Fruit fly (Drosophila melanogaster): Measurements from ENCODE around the gene Bka.
A peak's percentile ranks its signal among the peaks of the same experiment; 100 is the strongest.

Bka gene

DNA sequence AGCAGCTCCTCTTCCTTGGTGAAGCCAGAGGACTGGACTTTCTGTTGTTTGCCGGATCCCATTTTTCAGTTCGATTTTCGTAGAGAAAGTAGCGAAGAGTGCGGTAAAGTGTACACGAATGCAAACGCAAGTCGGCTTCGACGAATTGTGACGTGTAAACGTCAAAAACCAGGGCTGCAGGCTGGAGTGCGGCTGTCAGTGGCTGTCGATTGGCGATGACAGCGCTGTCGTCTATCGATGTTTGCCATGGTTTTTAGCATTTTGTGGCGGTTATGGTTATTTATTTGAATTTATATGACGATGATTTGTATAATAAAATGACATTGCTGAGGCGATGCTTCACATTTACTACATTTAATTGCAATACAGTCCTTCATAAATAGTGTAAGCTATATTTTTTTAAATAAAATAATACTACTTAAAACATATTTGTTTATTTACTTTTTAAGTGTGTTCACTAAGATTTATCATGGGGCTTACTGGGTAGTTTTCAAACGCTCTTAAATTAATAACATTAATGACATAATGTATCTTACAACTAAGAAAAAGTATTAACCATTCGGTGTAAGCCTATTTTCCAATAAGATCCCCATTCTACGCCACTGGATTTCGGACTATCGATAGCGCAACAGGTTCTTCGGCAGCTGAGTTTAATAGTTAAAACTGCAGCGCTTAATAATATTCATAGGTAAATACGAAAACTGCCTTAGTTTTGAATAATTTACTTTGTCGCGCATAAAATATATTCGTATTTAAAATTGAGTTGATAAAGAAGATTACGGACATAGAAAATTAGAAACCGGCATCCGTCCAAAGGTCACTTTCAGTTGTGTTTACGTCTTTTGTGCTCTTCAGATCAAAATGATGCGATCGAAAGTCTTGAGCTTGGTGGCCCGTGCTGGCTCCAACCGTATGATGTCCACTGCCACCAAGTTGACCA lies 23.2 kb downstream of the Bka start, which contains the start of the genes CG5885 and CG4598 (continued):
- TF ChIP-seq HmgZ (tag; optimal IDR thresholded peaks at IDR 0.05) (peak; percentile 55), CG42726 (GFP tag; IDR thresholded peaks at IDR 0.05; ENCODE audit: partially characterized antibody) (peak; percentile 76), CG11398 (GFP tag; optimal IDR thresholded peaks at IDR 0.05) (no peak), CG17361 (GFP tag; IDR thresholded peaks at IDR 0.05) (peak; percentile 77), CG17912 (GFP tag; optimal IDR thresholded peaks at IDR 0.05) (peak; percentile 46), CG17186 (GFP tag; optimal IDR thresholded peaks at IDR 0.05) (peak; percentile 71), Dad (GFP tag; optimal IDR thresholded peaks at IDR 0.05) (no peak), Six4 (GFP tag; optimal IDR thresholded peaks at IDR 0.05) (no peak), CG10543 (GFP tag; optimal IDR thresholded peaks at IDR 0.05) (peak; percentile 73), CG34224 (GFP tag; IDR thresholded peaks at IDR 0.05; ENCODE audit: partially characterized antibody) (peak; percentile 72; the same call in 2 of the 3 replicates), CG7786 (GFP tag; optimal IDR thresholded peaks at IDR 0.05) (peak; percentile 41), PHDP (tag; optimal IDR thresholded peaks at IDR 0.05) (peak; percentile 65), CG4820 (GFP tag; optimal IDR thresholded peaks at IDR 0.05) (peak; percentile 84), Poxn (GFP tag; IDR thresholded peaks at IDR 0.05) (no peak), CG6791 (GFP tag; IDR thresholded peaks at IDR 0.05; ENCODE audit: partially characterized antibody) (peak; percentile 78), CG7987 (GFP tag; optimal IDR thresholded peaks at IDR 0.05) (no peak), mam (GFP tag; optimal IDR thresholded peaks at IDR 0.05) (peak; percentile 71), CG10959 (GFP tag; IDR thresholded peaks at IDR 0.05) (peak; percentile 52), sob (GFP tag; IDR thresholded peaks at IDR 0.05) (peak; percentile 47; the same call in 1 of the 2 replicates), caup (GFP tag; optimal IDR thresholded peaks at IDR 0.05; ENCODE audit: severe bottlenecking) (peak; percentile 59), Lpt (GFP tag; optimal IDR thresholded peaks at IDR 0.05) (no peak), CG10209 (GFP tag; optimal IDR thresholded peaks at IDR 0.05) (peak; percentile 66), knrl (GFP tag; IDR thresholded peaks at IDR 0.05; ENCODE audit: partially characterized antibody) (peak; percentile 82), lov (optimal IDR thresholded peaks at IDR 0.05) (no peak), lov (GFP tag; IDR thresholded peaks at IDR 0.05) (no peak), BtbVII (GFP tag; optimal IDR thresholded peaks at IDR 0.05) (peak; percentile 52), corto (GFP tag; optimal IDR thresholded peaks at IDR 0.05) (no peak), Vsx1 (GFP tag; optimal IDR thresholded peaks at IDR 0.05) (no peak), CG6683 (GFP tag; optimal IDR thresholded peaks at IDR 0.05) (no peak), Xbp1 (GFP tag; optimal IDR thresholded peaks at IDR 0.05) (peak; percentile 81), crc (GFP tag; optimal IDR thresholded peaks at IDR 0.05) (peak; percentile 22), CG32532 (GFP tag; IDR thresholded peaks at IDR 0.05) (peak; percentile 79), CG7357 (GFP tag; IDR thresholded peaks at IDR 0.05) (no peak), kay (GFP tag; optimal IDR thresholded peaks at IDR 0.05) (peak; percentile 80), Taf1 (GFP tag; IDR thresholded peaks at IDR 0.05) (peak; percentile 55; the same call in 1 of the 2 replicates), org-1 (GFP tag; optimal IDR thresholded peaks at IDR 0.05) (no peak), inv (GFP tag; IDR thresholded peaks at IDR 0.05; ENCODE audit: partially characterized antibody) (peak; percentile 58), crol (GFP tag; IDR thresholded peaks at IDR 0.05) (no peak), CG4328 (GFP tag; optimal IDR thresholded peaks at IDR 0.05) (peak; percentile 50), CG8290 (GFP tag; optimal IDR thresholded peaks at IDR 0.05) (peak; percentile 46), CG8290 (tag; optimal IDR thresholded peaks at IDR 0.05) (peak in 1 of 2 experiments; percentile 76), H15 (GFP tag; IDR thresholded peaks at IDR 0.05) (peak; percentile 41; the same call in 2 of the 3 replicates), ash1 (GFP tag; optimal IDR thresholded peaks at IDR 0.05) (no peak), trh (GFP tag; optimal IDR thresholded peaks at IDR 0.05) (peak; percentile 61), CG34422 (GFP tag; IDR thresholded peaks at IDR 0.05) (peak; percentile 63; the same call in 2 of the 3 replicates), CG16779 (GFP tag; IDR thresholded peaks at IDR 0.05) (0 out of 2 replicates have a peak, but pooled peaks have one; percentile 13), ci (GFP tag; IDR thresholded peaks at IDR 0.05) (peak; percentile 85), Hr78 (GFP tag; optimal IDR thresholded peaks at IDR 0.05) (peak in 1 of 2 experiments; percentile 37)
